Worm (Caenorhabditis elegans) whole organism, midembryonic: Measurements from ENCODE around the gene ccnk-1.
A peak's percentile ranks its signal among the peaks of the same experiment; 100 is the strongest.

Source experiments
- T22C8.4 ChIP-seq: fragments of 200-800 bp; sonication (Bioruptor generic); IDR thresholded peaks from 2 replicates; pipeline ENCODE4 v1.3.6; 2022; ENCODE audit warnings: missing genetic modification characterization, missing compliant biosample characterization
- cog-1 ChIP-seq: sonication (generic microtip); optimal IDR thresholded peaks from 2 replicates; lab custom pipeline; 2016; ENCODE audit warnings: missing genetic modification characterization, missing compliant biosample characterization
- flt-1 ChIP-seq: fragments of 200-800 bp; sonication (Bioruptor generic); IDR thresholded peaks from 2 replicates; pipeline ENCODE4 v1.3.6; 2022; ENCODE audit warnings: missing genetic modification characterization, missing compliant biosample characterization
- klf-2 ChIP-seq: fragments of 200-800 bp; sonication (Bioruptor generic); conservative IDR thresholded peaks from 2 replicates; pipeline ENCODE4 v1.3.6; 2022; ENCODE audit warnings: missing genetic modification reagents, missing genetic modification characterization, missing compliant biosample characterization
- med-1 ChIP-seq: sonication (generic microtip); optimal IDR thresholded peaks from 2 replicates; lab custom pipeline; 2017; ENCODE audit warnings: missing genetic modification characterization, mild to moderate bottlenecking, missing compliant biosample characterization, antibody characterized with exemption, missing genetic modification reagents; ENCODE audit not compliant: insufficient read depth
- ref-1 ChIP-seq: fragments of 200-800 bp; sonication (Bioruptor generic); conservative IDR thresholded peaks from 2 replicates; pipeline ENCODE4 v1.3.6; 2022; ENCODE audit warnings: missing genetic modification reagents, missing genetic modification characterization, missing compliant biosample characterization
- tab-1 ChIP-seq: fragments of 200-800 bp; sonication (Bioruptor generic); IDR thresholded peaks from 2 replicates; pipeline ENCODE4 v1.3.6; 2022; ENCODE audit warnings: missing genetic modification characterization, missing compliant biosample characterization
- ztf-23 ChIP-seq: fragments of 200-800 bp; sonication (Bioruptor generic); IDR thresholded peaks from 2 replicates; pipeline ENCODE4 v1.3.6; 2022; ENCODE audit warnings: missing genetic modification reagents, missing genetic modification characterization, missing compliant biosample characterization
- ztf-29 ChIP-seq: fragments of 200-800 bp; sonication (Bioruptor generic); IDR thresholded peaks from 2 replicates; pipeline ENCODE4 v1.3.6; 2022; ENCODE audit warnings: missing genetic modification reagents, missing genetic modification characterization, missing compliant biosample characterization

ccnk-1 gene

DNA sequence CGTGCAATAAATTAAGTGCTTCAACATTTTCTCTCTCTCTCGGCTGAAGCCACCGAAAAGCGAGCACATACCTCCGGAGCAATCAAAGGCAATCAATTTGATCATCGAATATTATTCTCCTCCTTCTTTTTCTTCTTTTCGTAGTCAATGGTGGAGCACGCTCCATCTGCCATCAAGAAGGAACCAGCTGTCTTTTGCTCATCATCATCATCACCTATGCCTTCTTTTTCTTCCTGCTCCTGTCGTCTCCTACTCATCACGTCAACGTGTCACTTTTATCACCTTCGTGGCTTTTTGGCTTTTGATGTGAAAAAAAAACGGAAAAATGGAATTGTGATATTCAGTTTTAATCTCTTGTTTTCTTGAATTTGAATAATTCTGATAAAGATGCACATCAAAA lies 13.3 kb downstream of the ccnk-1 start:
- TF ChIP-seq T22C8.4 (no peak), flt-1 (GFP tag; lab: Robert Waterston, UW) (no peak), klf-2 (GFP tag; lab: Robert Waterston, UW) (no peak), ref-1 (GFP tag; lab: Robert Waterston, UW) (no peak), med-1 (GFP tag; lab: Kevin White, UChicago) (no peak), cog-1 (tag; lab: Kevin White, UChicago) (no peak), ztf-23 (no peak), ztf-29 (GFP tag; lab: Robert Waterston, UW) (no peak), tab-1 (no peak)

DNA sequence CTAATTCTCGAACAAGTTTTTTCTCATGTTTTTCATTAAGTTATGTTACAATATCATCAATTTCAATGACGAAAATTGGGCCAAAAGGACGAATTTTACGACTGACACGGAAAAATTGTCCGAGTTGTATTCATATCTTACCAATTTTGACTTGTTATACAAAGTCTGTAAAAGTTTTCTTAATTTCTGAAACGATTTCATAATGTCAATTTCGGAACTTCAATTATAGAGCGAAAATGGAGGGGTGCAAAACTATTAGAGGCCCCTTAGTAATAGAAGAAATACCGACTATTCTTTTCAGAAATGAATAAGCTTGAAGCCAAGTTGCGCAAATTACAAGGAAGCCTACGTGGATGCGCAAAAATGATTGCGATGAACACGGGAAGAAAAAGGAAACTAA lies 19.2 kb downstream of the ccnk-1 start, which contains the start of gene F43D2.3:
Gene F43D2.3, plus strand, starts transcription at position 301 of the 400 bp plus-strand sequence.
- TF ChIP-seq tab-1 (no peak), ref-1 (GFP tag; lab: Robert Waterston, UW) (no peak), cog-1 (tag; lab: Kevin White, UChicago) (no peak), T22C8.4 (no peak), flt-1 (GFP tag; lab: Robert Waterston, UW) (no peak), klf-2 (GFP tag; lab: Robert Waterston, UW) (no peak), med-1 (GFP tag; lab: Kevin White, UChicago) (no peak), ztf-23 (no peak), ztf-29 (GFP tag; lab: Robert Waterston, UW) (no peak)

ce11 chrV:14633319-14633718 lies 21.0 kb downstream of the ccnk-1 start:
- TF ChIP-seq ztf-29 (GFP tag; lab: Robert Waterston, UW) (no peak), tab-1 (no peak), flt-1 (GFP tag; lab: Robert Waterston, UW) (no peak), T22C8.4 (no peak), klf-2 (GFP tag; lab: Robert Waterston, UW) (no peak), ztf-23 (no peak), ref-1 (GFP tag; lab: Robert Waterston, UW) (no peak), cog-1 (tag; lab: Kevin White, UChicago) (no peak), med-1 (GFP tag; lab: Kevin White, UChicago) (no peak)

DNA sequence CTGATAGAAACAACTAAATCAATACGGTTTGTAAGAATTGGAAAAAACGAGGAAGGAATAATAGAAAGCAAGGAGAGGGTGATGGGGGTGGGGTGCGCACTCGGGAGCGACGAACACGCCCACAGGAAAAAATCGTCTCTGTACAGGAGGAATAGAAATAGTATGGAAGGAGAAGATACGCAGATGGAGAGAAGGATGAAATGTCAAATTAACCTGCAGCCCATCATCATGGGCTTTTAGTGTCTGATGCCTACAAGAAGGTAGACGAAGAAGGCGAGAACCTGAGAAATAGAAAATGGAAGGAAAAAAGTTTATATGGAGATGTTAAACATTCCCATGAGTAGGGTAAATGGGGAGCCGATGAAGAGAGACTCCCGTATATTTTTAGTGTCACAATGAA lies 22.8 kb downstream of the ccnk-1 start, which contains the start of gene F43D2.6:
Gene F43D2.6, minus strand, starts transcription at position 62 of the 400 bp plus-strand sequence.
- TF ChIP-seq ztf-23 (no peak), tab-1 (no peak), med-1 (GFP tag; lab: Kevin White, UChicago) (no peak), ztf-29 (GFP tag; lab: Robert Waterston, UW) (no peak), flt-1 (GFP tag; lab: Robert Waterston, UW) (no peak), klf-2 (GFP tag; lab: Robert Waterston, UW) (no peak)

DNA sequence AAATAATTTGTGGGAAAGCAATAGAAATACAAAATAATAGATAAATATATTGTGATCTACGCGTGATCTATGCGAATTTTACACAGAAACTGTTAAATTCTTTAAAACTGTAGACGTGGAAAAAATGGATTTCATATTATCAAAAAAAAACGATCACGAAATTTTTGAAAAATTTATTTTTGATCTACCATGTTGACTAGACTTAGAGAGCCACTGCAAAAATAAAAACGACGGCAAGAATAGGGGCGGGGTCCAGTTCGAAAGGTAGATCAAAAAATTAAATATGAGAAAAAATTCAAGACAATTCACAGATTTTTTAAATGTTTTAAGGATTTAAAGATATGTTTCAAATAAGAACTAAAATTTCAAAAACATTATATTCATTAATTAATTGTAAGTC lies 25.7 kb downstream of the ccnk-1 start:
- TF ChIP-seq med-1 (GFP tag; lab: Kevin White, UChicago) (no peak), T22C8.4 (no peak), klf-2 (GFP tag; lab: Robert Waterston, UW) (no peak)

ce11 chrV:14640071-14640470 lies 27.7 kb downstream of the ccnk-1 start, which contains the start of gene F43D2.7:
Gene F43D2.7, minus strand, starts transcription at chrV:14640171.
- TF ChIP-seq klf-2 (GFP tag; lab: Robert Waterston, UW), result no peak
- no peak for TF ChIP-seq tab-1
- no peak for TF ChIP-seq med-1 (GFP tag; lab: Kevin White, UChicago)
- TF ChIP-seq T22C8.4, result no peak
- TF ChIP-seq flt-1 (GFP tag; lab: Robert Waterston, UW), result no peak
- no peak for TF ChIP-seq ref-1 (GFP tag; lab: Robert Waterston, UW)
- no peak for TF ChIP-seq ztf-29 (GFP tag; lab: Robert Waterston, UW)
- no peak for TF ChIP-seq ztf-23
- no peak for TF ChIP-seq cog-1 (tag; lab: Kevin White, UChicago)

- TF ChIP-seq ref-1 (GFP tag; lab: Robert Waterston, UW) (no peak), tab-1 (no peak), cog-1 (tag; lab: Kevin White, UChicago) (no peak), klf-2 (GFP tag; lab: Robert Waterston, UW) (no peak), med-1 (GFP tag; lab: Kevin White, UChicago) (no peak), ztf-29 (GFP tag; lab: Robert Waterston, UW) (no peak), ztf-23 (no peak), flt-1 (GFP tag; lab: Robert Waterston, UW) (no peak), T22C8.4 (no peak)
Observed at ce11 chrV:14640769-14641168, 28.4 kb downstream of the ccnk-1 start, which contains the start of gene C54G10.1. Gene C54G10.1, plus strand, starts transcription at chrV:14641101.

- TF ChIP-seq T22C8.4, result no peak
- no peak for TF ChIP-seq ztf-29 (GFP tag; lab: Robert Waterston, UW)
- no peak for TF ChIP-seq cog-1 (tag; lab: Kevin White, UChicago)
- TF ChIP-seq med-1 (GFP tag; lab: Kevin White, UChicago), result no peak
- no peak for TF ChIP-seq ztf-23
- TF ChIP-seq klf-2 (GFP tag; lab: Robert Waterston, UW), result no peak
Observed at ce11 chrV:14642016-14642415, 29.7 kb downstream of the ccnk-1 start.

DNA sequence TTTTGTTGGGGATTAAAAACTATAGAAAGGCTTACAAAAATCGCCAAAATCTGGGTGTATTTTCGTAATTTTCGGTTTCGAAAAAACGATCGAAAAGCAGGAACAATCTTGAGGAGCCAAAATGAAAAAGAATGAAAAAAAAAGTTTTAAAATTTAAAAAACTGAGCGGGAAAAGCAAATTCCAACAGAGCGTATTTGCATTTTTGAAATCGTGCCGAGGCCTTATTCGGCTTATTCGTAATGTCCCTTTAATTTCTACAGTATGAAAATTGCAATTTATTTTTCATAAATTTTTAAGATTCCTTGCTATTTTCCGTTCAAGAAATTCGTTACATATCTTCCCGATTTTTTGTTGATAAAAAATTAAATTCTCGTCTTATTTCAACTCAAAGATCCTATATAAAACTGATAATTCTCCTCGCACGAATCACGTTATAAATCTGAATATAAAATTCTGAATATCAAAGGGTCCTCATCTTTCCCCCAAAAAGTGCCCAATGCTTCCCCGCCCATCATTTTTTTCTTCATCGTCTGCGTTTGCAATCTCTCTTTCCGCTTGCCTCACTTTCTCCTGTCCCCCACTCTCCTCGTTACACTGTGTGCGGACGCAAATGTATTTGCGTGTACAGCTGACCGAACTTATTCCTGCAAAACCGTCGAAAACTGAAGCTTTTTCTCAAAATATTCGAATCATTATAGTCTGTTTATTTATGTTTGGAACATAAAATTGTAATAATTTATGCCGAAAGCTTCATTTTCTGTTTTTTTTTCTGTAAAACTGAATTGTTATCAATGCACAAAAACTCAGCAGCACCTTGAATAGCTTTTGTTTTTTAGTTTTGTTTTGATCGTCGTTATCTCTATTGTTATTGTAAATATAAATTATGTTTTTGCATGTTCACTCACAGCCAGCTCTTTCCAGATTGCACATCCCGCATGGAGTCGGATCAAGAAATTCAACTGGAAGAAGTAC lies 33.8 kb downstream of the ccnk-1 start, which contains the start of the genes rfc-1 and pmp-3:
Gene rfc-1, minus strand, starts transcription at position 163 of the 973 bp plus-strand sequence.
Gene pmp-3, plus strand, starts transcription at position 923 of the 973 bp plus-strand sequence.
- no peak for TF ChIP-seq T22C8.4
- 0 out of 2 replicates have a peak, but pooled peaks have one; percentile 38 for TF ChIP-seq flt-1 (GFP tag; lab: Robert Waterston, UW)
